Worm (Caenorhabditis elegans) whole organism, L4/young adult: ENCODE results near the gene tmem-131.

Experiments used
- W03F9.2 ChIP-seq: fragments of 150-350 bp; optimal IDR thresholded peaks from 2 replicates; lab custom pipeline; 2014; ENCODE audit warnings: missing biosample characterization, missing genetic modification characterization
- dao-5 ChIP-seq: sonication (generic microtip); optimal IDR thresholded peaks from 2 replicates; lab custom pipeline; 2016; ENCODE audit warnings: missing genotype, missing genetic modification characterization, moderate library complexity, missing compliant biosample characterization
- him-1 ChIP-seq: sonication (generic microtip); optimal IDR thresholded peaks from 2 replicates; lab custom pipeline; 2016; ENCODE audit warnings: missing genotype, missing genetic modification reagents, missing genetic modification characterization, missing compliant biosample characterization

- TF ChIP-seq him-1 (tag; lab: Kevin White, UChicago) (no peak), dao-5 (tag; lab: Kevin White, UChicago) (no peak), W03F9.2 (no peak)
Observed at ce11 chrIII:5002231-5002630, 4.3 kb upstream of the tmem-131 start, which contains the start of gene R144.10.
